Fruit fly (Drosophila melanogaster): ENCODE measurements around the gene cmet.

DNA sequence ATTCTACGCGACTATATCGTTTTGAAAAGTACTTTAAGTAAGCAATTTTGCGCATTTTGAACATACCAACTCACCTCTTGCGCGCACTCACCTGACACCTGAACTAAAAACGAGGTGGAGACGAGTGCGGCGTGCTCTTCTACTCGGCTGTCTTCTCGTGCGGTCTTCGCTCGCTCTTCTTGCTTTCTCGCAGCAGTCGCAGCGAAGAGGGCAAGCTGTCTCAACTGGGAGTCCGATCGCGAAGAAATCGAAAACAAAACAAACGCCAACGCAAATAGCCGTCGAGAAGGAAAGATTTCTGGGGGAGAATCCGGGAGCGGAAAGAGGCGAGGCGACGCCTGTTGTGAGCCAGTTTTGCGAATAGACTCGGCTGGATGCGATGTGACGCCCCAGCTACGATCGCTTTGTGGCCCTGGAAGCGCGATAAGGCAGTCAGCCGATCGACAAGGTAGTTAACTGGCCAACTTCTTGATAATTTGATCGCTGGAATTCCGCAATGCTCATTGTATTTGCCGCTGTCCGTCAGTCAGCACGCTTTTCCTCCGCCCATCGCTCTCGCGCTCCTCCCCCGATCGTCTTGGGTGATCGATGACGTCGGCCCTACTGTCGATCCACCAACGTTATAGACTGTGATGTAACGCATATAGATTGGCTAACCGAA lies 3.0 kb upstream of the cmet start:
- TF ChIP-seq h (optimal IDR thresholded peaks at IDR 0.05) (no peak), Sin3A (optimal IDR thresholded peaks at IDR 0.05) (no peak), ttk (optimal IDR thresholded peaks at IDR 0.05) (no peak)

Measured in Kc167 (cell line).